Worm (Caenorhabditis elegans) whole organism, early embryonic: ENCODE results near the gene cul-4.

Source experiments
- B0310.2 ChIP-seq: sonication (generic microtip); optimal IDR thresholded peaks from 2 replicates; lab custom pipeline; 2016; ENCODE audit warnings: mild to moderate bottlenecking, missing genetic modification characterization, missing compliant biosample characterization
- F13C5.2 ChIP-seq: sonication (generic microtip); optimal IDR thresholded peaks from 2 replicates; lab custom pipeline; 2017; ENCODE audit warnings: mild to moderate bottlenecking, missing genetic modification characterization, inconsistent platforms, missing compliant biosample characterization
- aly-1 ChIP-seq: sonication (generic microtip); optimal IDR thresholded peaks from 2 replicates; lab custom pipeline; 2016; ENCODE audit warnings: missing genetic modification characterization, missing compliant biosample characterization
- ama-1 ChIP-seq: fragments of 150-350 bp; optimal IDR thresholded peaks from 2 replicates; lab custom pipeline; 2014
- ceh-13 ChIP-seq: fragments of 200-800 bp; sonication (Bioruptor generic); optimal IDR thresholded peaks from 2 replicates; lab custom pipeline; 2018; ENCODE audit warnings: mild to moderate bottlenecking, missing genetic modification characterization, missing compliant biosample characterization
- ceh-36 ChIP-seq: sonication (generic microtip); optimal IDR thresholded peaks from 2 replicates; lab custom pipeline; 2016; ENCODE audit warnings: missing genetic modification characterization, inconsistent platforms, missing compliant biosample characterization
- ets-7 ChIP-seq: sonication (generic microtip); optimal IDR thresholded peaks from 2 replicates; lab custom pipeline; 2016; ENCODE audit warnings: missing genotype, missing genetic modification characterization, missing compliant biosample characterization
- flt-1 ChIP-seq: fragments of 200-800 bp; sonication (Bioruptor generic); IDR thresholded peaks from 2 replicates; pipeline ENCODE4 v1.3.6; 2022; ENCODE audit warnings: missing genetic modification characterization, missing compliant biosample characterization
- hmbx-1 ChIP-seq: sonication (generic microtip); optimal IDR thresholded peaks from 2 replicates; lab custom pipeline; 2016; ENCODE audit warnings: mild to moderate bottlenecking, missing genetic modification characterization, missing compliant biosample characterization
- hmg-4 ChIP-seq: fragments of 200-800 bp; sonication (Bioruptor generic); optimal IDR thresholded peaks from 2 replicates; lab custom pipeline; 2018; ENCODE audit warnings: mild to moderate bottlenecking, missing genetic modification characterization, missing compliant biosample characterization
- hnd-1 ChIP-seq: sonication (generic microtip); optimal IDR thresholded peaks from 2 replicates; lab custom pipeline; 2016; ENCODE audit warnings: missing genetic modification characterization, missing compliant biosample characterization
- pes-1 ChIP-seq: fragments of 200-800 bp; sonication (Bioruptor generic); IDR thresholded peaks from 2 replicates; pipeline ENCODE4 v1.3.6; 2022; ENCODE audit warnings: missing genetic modification reagents, missing genetic modification characterization, missing compliant biosample characterization
- scrt-1 ChIP-seq: fragments of 200-800 bp; sonication (Bioruptor generic); IDR thresholded peaks from 2 replicates; pipeline ENCODE4 v1.3.6; 2022; ENCODE audit warnings: missing genetic modification characterization, missing compliant biosample characterization
- sea-1 ChIP-seq: fragments of 200-800 bp; sonication (Bioruptor generic); conservative IDR thresholded peaks from 2 replicates; pipeline ENCODE4 v1.3.6; 2022; ENCODE audit warnings: missing genetic modification characterization, missing compliant biosample characterization
- tbx-11 ChIP-seq: fragments of 200-800 bp; sonication (Bioruptor generic); IDR thresholded peaks from 2 replicates; pipeline ENCODE4 v1.3.6; 2022; ENCODE audit warnings: missing genetic modification characterization, missing compliant biosample characterization
- tbx-37 ChIP-seq: fragments of 200-800 bp; sonication (Bioruptor generic); conservative IDR thresholded peaks from 2 replicates; pipeline ENCODE4 v1.3.6; 2022; ENCODE audit warnings: missing genetic modification reagents, missing genetic modification characterization, missing compliant biosample characterization
- tra-4 ChIP-seq: sonication (generic microtip); optimal IDR thresholded peaks from 2 replicates; lab custom pipeline; 2017; ENCODE audit warnings: missing genetic modification characterization, missing compliant biosample characterization

Gene cul-4

DNA sequence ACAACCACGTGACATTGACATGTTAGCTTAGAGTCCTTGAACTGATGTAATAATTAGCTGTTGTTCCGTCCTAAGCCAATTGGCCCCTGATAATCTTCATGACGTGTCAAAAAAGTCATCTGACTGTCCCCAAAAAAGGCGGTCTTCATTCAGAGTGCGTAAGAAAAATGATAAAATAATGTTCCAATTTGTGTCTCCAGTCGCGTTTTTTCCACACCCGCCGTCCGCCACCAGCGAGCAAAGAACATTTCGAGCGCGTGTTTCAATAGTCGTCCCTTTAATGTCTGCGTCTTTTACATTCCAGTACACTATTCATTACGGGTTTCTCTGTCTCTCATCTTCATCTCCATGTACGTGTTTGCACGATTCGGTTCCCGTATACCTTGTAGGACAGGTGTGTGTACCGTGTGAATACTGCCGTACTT, 35.6 kb downstream of the cul-4 start:
- TF ChIP-seq ets-7 (tag; lab: Kevin White, UChicago) (no peak), B0310.2 (tag; lab: Kevin White, UChicago) (no peak), scrt-1 (GFP tag; lab: Robert Waterston, UW) (no peak), tbx-37 (no peak), hmbx-1 (no peak), sea-1 (GFP tag; lab: Robert Waterston, UW) (no peak), ceh-13 (GFP tag; lab: Kevin White, UChicago) (no peak), hnd-1 (tag; lab: Kevin White, UChicago) (no peak), tra-4 (no peak)

DNA sequence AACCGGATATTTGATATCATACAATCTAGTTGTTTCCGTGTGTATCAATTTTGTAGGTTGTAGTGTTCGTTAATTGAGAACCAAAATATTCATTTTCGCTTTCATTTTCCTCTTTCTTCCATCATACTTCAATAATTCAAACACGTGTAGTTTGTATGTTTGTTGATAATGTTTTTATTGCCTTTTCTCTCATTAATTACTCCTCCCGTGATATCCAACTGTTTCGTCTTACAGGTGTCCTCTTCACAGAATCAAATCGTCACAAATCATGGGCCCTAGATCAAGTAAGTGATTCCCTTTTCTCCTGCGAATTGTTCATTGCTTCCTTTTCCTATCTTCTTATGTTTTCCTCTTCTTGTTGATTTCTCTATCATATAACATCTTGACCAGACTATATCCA, 37.1 kb downstream of the cul-4 start, which contains the start of gene nhr-21:
Gene nhr-21, plus strand, starts transcription at position 235 of the 400 bp plus-strand sequence.
- TF ChIP-seq hnd-1 (tag; lab: Kevin White, UChicago) (no peak), sea-1 (GFP tag; lab: Robert Waterston, UW) (no peak), ceh-13 (GFP tag; lab: Kevin White, UChicago) (no peak), tra-4 (no peak), tbx-37 (no peak), ceh-36 (tag; lab: Kevin White, UChicago) (no peak), hmg-4 (GFP tag; lab: Kevin White, UChicago) (no peak), scrt-1 (GFP tag; lab: Robert Waterston, UW) (no peak), F13C5.2 (tag; lab: Kevin White, UChicago) (no peak), aly-1 (tag; lab: Kevin White, UChicago) (no peak), ama-1 (lab: Kevin White, UChicago) (no peak), hmbx-1 (no peak), ets-7 (tag; lab: Kevin White, UChicago) (no peak), pes-1 (no peak), B0310.2 (tag; lab: Kevin White, UChicago) (no peak), flt-1 (GFP tag; lab: Robert Waterston, UW) (no peak), tbx-11 (GFP tag; lab: Robert Waterston, UW) (no peak)

DNA sequence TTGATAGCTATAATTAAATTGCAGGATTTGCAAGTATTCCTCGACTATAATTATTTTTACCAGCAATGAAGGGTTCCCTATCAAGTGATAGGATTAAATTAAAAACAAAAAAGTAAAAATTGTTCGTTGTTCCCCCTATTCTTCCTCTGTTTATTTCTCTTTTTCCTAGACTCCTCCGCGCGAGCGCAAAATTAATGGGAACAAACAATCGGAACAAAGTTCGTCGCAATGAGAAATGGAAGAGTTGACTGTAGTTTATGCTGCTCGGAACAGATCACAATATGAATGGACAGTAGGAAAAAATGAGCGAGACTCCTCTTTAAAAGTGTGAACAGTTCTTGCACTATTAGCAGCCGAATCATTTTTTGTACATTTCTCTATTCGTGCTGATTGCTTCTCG, 38.8 kb downstream of the cul-4 start:
- TF ChIP-seq scrt-1 (GFP tag; lab: Robert Waterston, UW) (no peak), tbx-11 (GFP tag; lab: Robert Waterston, UW) (no peak)

DNA sequence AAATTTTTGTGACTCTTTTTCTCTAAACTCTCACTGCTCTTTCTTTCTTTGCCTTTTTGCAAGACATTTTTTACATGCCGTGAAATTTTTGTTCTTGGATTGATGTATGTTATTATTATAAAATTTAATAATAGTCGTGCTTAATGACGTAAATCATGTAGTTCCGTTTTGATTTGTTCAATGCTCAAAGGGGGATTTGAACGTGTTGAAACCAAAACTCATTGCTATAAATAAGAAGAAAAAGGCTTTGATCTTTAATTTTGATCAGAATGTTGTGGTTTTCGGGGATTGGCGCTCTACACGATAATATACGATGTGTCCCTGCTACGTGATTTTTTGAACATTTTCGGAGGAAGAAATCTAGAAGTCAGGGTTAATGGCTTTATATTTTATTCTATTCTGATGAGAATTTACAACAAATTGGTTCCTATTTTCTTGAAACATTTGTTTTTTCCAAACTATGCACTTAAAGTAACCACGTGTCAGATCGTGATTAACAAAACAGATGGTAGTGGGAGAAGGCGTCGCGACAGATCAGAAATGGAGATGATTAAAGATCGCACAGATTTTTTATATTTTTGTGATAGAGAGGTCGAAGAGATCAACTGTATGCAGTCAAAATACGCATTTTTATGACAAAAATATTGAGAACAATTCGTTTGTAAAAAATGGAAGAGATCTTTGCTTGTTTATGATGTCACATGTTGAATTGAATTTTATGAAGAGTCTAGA, 39.8 kb downstream of the cul-4 start:
- no peak for TF ChIP-seq ets-7 (tag; lab: Kevin White, UChicago)
- TF ChIP-seq ceh-36 (tag; lab: Kevin White, UChicago) = no peak
- no peak for TF ChIP-seq tbx-37
- TF ChIP-seq scrt-1 (GFP tag; lab: Robert Waterston, UW) = no peak
- TF ChIP-seq flt-1 (GFP tag; lab: Robert Waterston, UW) = no peak
- no peak for TF ChIP-seq pes-1
- TF ChIP-seq ceh-13 (GFP tag; lab: Kevin White, UChicago) = no peak
- no peak for TF ChIP-seq B0310.2 (tag; lab: Kevin White, UChicago)
- TF ChIP-seq hmg-4 (GFP tag; lab: Kevin White, UChicago) = no peak
- TF ChIP-seq ama-1 (lab: Kevin White, UChicago) = no peak
- no peak for TF ChIP-seq F13C5.2 (tag; lab: Kevin White, UChicago)
- no peak for TF ChIP-seq aly-1 (tag; lab: Kevin White, UChicago)
- TF ChIP-seq sea-1 (GFP tag; lab: Robert Waterston, UW) = no peak
- TF ChIP-seq hnd-1 (tag; lab: Kevin White, UChicago) = no peak
- no peak for TF ChIP-seq tbx-11 (GFP tag; lab: Robert Waterston, UW)
- no peak for TF ChIP-seq tra-4
- TF ChIP-seq hmbx-1 = no peak

DNA sequence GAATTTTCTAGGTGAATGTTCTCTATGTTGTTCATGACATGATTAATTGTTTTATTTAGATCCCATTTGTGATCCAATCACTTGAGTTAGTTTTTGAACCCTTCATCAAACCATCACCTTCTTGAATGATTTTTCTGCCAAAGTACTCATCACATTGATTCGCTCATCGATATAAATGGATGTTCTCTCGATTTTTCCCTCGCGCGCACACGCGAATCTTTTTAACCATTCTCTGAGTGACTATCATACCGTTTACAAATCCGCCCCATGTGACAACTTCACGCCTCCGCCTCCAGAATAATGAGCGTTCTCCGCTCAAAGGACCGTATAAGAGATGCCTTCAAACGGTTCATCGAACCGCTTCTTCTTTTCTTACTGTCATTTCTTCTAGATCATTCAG, 41.0 kb downstream of the cul-4 start:
- TF ChIP-seq pes-1 (no peak), ets-7 (tag; lab: Kevin White, UChicago) (no peak), sea-1 (GFP tag; lab: Robert Waterston, UW) (no peak), ama-1 (lab: Kevin White, UChicago) (no peak), hmbx-1 (no peak), tbx-11 (GFP tag; lab: Robert Waterston, UW) (no peak), scrt-1 (GFP tag; lab: Robert Waterston, UW) (no peak), ceh-13 (GFP tag; lab: Kevin White, UChicago) (no peak), aly-1 (tag; lab: Kevin White, UChicago) (no peak), ceh-36 (tag; lab: Kevin White, UChicago) (no peak), tra-4 (no peak), hnd-1 (tag; lab: Kevin White, UChicago) (no peak), F13C5.2 (tag; lab: Kevin White, UChicago) (no peak), B0310.2 (tag; lab: Kevin White, UChicago) (no peak)

DNA sequence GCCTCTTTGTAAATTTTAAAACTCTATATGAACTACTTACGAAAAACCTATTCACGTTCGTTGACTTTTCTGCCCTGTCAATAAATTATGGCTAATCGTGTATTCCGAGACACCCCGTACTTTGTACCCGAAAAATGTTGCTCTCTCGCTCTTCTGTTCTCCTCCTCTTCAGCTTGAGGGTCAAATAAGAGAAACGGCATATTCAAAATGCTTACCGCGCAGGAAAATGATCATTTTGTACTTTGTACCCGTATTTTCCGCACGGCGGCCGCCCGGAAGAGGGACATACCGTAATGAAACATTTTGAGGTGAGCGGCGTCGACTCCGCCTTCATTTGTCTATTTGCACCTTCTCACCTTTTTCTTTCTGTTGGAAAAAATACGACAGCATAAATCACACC, 41.8 kb downstream of the cul-4 start:
- no peak for TF ChIP-seq aly-1 (tag; lab: Kevin White, UChicago)
- no peak for TF ChIP-seq ets-7 (tag; lab: Kevin White, UChicago)
- no peak for TF ChIP-seq hnd-1 (tag; lab: Kevin White, UChicago)
- no peak for TF ChIP-seq F13C5.2 (tag; lab: Kevin White, UChicago)
- TF ChIP-seq ceh-13 (GFP tag; lab: Kevin White, UChicago) = no peak
- no peak for TF ChIP-seq ama-1 (lab: Kevin White, UChicago)
- TF ChIP-seq scrt-1 (GFP tag; lab: Robert Waterston, UW) = no peak

DNA sequence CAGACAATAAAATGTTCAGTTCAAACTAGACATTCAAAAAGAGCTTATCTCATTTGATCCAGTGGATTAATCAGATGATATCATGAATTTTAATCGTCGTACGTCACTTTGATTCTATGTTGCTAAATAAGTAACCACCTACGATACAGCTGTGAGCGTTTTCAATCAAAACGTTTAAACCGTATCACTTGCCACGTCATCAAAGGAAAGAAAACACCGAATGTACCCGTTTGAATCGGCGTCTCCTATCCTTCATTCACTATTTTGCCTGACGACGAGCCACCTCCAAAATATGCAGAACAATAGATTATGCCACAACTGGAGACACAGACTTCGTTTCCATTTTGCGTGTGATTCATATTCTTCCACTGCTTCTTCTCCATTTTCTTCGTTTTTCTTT, 44.0 kb downstream of the cul-4 start:
- no peak for TF ChIP-seq F13C5.2 (tag; lab: Kevin White, UChicago)
- TF ChIP-seq sea-1 (GFP tag; lab: Robert Waterston, UW) = no peak
